Worm (Caenorhabditis elegans) whole organism, L4 larva: ENCODE data around the gene clec-245.

ENCODE experiments used
- ZK337.2 ChIP-seq: fragments of 200-800 bp; sonication (Bioruptor generic); IDR thresholded peaks from 2 replicates; pipeline ENCODE4 v1.3.6; 2022; ENCODE audit warnings: missing genetic modification reagents, missing genetic modification characterization, missing compliant biosample characterization
- ama-1 ChIP-seq: fragments of 150-350 bp; optimal IDR thresholded peaks from 2 replicates; lab custom pipeline; 2014; ENCODE audit warnings: inconsistent platforms, mixed read lengths
- ceh-82 ChIP-seq: sonication (generic microtip); optimal IDR thresholded peaks from 2 replicates; lab custom pipeline; 2017; ENCODE audit warnings: missing biosample characterization, missing genetic modification characterization
- jun-1 ChIP-seq: fragments of 150-350 bp; optimal IDR thresholded peaks from 2 replicates; lab custom pipeline; 2014; ENCODE audit warnings: missing biosample characterization, missing genetic modification reagents, missing genetic modification characterization
- lin-15B ChIP-seq: fragments of 150-350 bp; sonication (generic microtip); optimal IDR thresholded peaks from 3 replicates; lab custom pipeline; 2014; ENCODE audit warnings: missing biosample characterization, missing genetic modification characterization
- lin-38 ChIP-seq: fragments of 200-800 bp; sonication (Bioruptor generic); IDR thresholded peaks from 2 replicates; pipeline ENCODE4 v1.3.6; 2022; ENCODE audit warnings: missing genetic modification reagents, missing genetic modification characterization, missing compliant biosample characterization
- lin-39 ChIP-seq: fragments of 150-350 bp; optimal IDR thresholded peaks from 2 replicates; lab custom pipeline; 2014; ENCODE audit warnings: missing biosample characterization, missing genetic modification reagents, missing genetic modification characterization
- madf-9 ChIP-seq: fragments of 200-800 bp; sonication (Bioruptor generic); conservative IDR thresholded peaks from 2 replicates; pipeline ENCODE4 v1.3.6; 2022; ENCODE audit warnings: missing genetic modification reagents, missing genetic modification characterization, missing compliant biosample characterization
- mdl-1 ChIP-seq, 2 experiments: fragments of 150-350 bp in 1 of 2; sonication (generic microtip) in 1 of 2; optimal IDR thresholded peaks; 2 replicates each; lab custom pipeline; 2014 to 2017; ENCODE audit warnings: missing biosample characterization in 2 of 2, missing genetic modification characterization in 2 of 2
- mxl-2 ChIP-seq: fragments of 200-800 bp; sonication (Bioruptor generic); conservative IDR thresholded peaks from 2 replicates; pipeline ENCODE4 v1.3.6; 2022; ENCODE audit warnings: missing genetic modification reagents, missing genetic modification characterization, missing compliant biosample characterization
- skn-1 ChIP-seq: fragments of 150-350 bp; optimal IDR thresholded peaks from 2 replicates; lab custom pipeline; 2014; ENCODE audit warnings: missing biosample characterization, missing genetic modification characterization
- snpc-1.2 ChIP-seq: fragments of 200-800 bp; sonication (Bioruptor generic); IDR thresholded peaks from 2 replicates; pipeline ENCODE4 v1.3.6; 2022; ENCODE audit warnings: missing genetic modification reagents, missing genetic modification characterization, missing compliant biosample characterization

DNA sequence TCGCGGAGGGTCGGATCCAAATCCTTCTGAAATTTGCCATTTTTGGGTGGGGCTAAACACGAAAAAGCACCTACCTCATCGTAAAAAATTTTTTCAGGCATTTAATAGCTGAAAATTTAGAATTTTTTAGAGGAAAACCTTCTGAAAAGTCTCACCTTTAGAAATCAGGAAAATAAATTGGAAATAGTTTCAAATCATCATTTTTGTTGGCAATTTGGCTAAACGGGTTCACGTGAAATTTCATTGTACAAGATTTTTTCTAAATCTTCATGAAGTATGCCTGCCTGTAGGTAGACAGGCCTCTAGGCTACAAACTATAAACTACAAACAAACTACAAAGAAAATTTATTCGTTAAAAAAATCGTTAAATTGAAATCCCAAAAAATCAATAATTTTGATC, 20.0 kb downstream of the clec-245 start, which contains the start of gene C14A6.7:
- TF ChIP-seq mxl-2 (GFP tag; lab: Robert Waterston, UW), result no peak
- no peak for TF ChIP-seq jun-1 (tag; lab: Kevin White, UChicago)
- no peak for TF ChIP-seq ama-1 (lab: Kevin White, UChicago)
- TF ChIP-seq lin-39 (tag; lab: Kevin White, UChicago), result no peak
- no peak for TF ChIP-seq lin-15B (tag; lab: Kevin White, UChicago)
- no peak for TF ChIP-seq madf-9
- no peak for TF ChIP-seq ceh-82 (tag; lab: Kevin White, UChicago)
- TF ChIP-seq snpc-1.2 (GFP tag; lab: Robert Waterston, UW), result no peak
- no peak for TF ChIP-seq mdl-1 (tag; optimal IDR thresholded peaks at IDR 0.05; lab: Kevin White, UChicago)
- TF ChIP-seq ZK337.2 (GFP tag; lab: Robert Waterston, UW), result no peak
- no peak for TF ChIP-seq skn-1
- TF ChIP-seq lin-38 (GFP tag; lab: Robert Waterston, UW), result no peak
